Worm (Caenorhabditis elegans) whole organism, young adult: Measurements from ENCODE around the gene anmt-1.

Experiments
- D2030.7 ChIP-seq: fragments of 200-800 bp; sonication (Bioruptor generic); IDR thresholded peaks from 2 replicates; pipeline ENCODE4 v1.3.6; 2022; ENCODE audit warnings: missing genetic modification reagents, missing genetic modification characterization, missing compliant biosample characterization
- F33H1.4 ChIP-seq: fragments of 200-800 bp; sonication (Bioruptor generic); IDR thresholded peaks from 2 replicates; pipeline ENCODE4 v1.3.6; 2022; ENCODE audit warnings: missing genetic modification reagents, missing genetic modification characterization, missing compliant biosample characterization
- K12H6.12 ChIP-seq: fragments of 200-800 bp; sonication (Bioruptor generic); optimal IDR thresholded peaks from 2 replicates; lab custom pipeline; 2018; ENCODE audit warnings: mild to moderate bottlenecking, missing genetic modification characterization, missing compliant biosample characterization
- aptf-2 ChIP-seq: fragments of 200-800 bp; sonication (Bioruptor generic); conservative IDR thresholded peaks from 2 replicates; pipeline ENCODE4 v1.3.6; 2022; ENCODE audit warnings: missing genetic modification reagents, missing genetic modification characterization, missing compliant biosample characterization
- ceh-40 ChIP-seq: fragments of 200-800 bp; sonication (Bioruptor generic); IDR thresholded peaks from 2 replicates; pipeline ENCODE4 v1.3.6; 2022; ENCODE audit warnings: missing genetic modification characterization, missing compliant biosample characterization
- lin-35 ChIP-seq, 3 experiments: fragments of 150-350 bp in 2 of 3; sonication (generic microtip) in 1 of 3; optimal IDR thresholded peaks; 2 replicates each; lab custom pipeline; 2014 to 2018; ENCODE audit warnings: missing biosample characterization in 3 of 3, missing genetic modification characterization in 3 of 3, missing genetic modification reagents in 3 of 3
- madf-3 ChIP-seq: fragments of 200-800 bp; sonication (Bioruptor generic); IDR thresholded peaks from 2 replicates; pipeline ENCODE4 v1.3.6; 2022; ENCODE audit warnings: missing genetic modification reagents, missing genetic modification characterization, missing compliant biosample characterization
- repo-1 ChIP-seq: sonication (generic microtip); optimal IDR thresholded peaks from 2 replicates; lab custom pipeline; 2017; ENCODE audit warnings: mild to moderate bottlenecking, missing genetic modification characterization, missing compliant biosample characterization
- snpc-4 ChIP-seq, 5 experiments: fragments of 150-350 bp in 1 of 5; sonication (generic microtip) in 4 of 5; optimal IDR thresholded peaks; 2 replicates each; lab custom pipeline; 2014 to 2018; ENCODE audit warnings: missing genetic modification characterization in 5 of 5, missing biosample characterization in 3 of 5, antibody characterized with exemption in 2 of 5, mild to moderate bottlenecking in 2 of 5, missing compliant biosample characterization in 2 of 5, missing genotype in 2 of 5, moderate library complexity in 2 of 5, missing genetic modification reagents in 1 of 5
- unc-62 ChIP-seq: fragments of 150-350 bp; optimal IDR thresholded peaks from 2 replicates; lab custom pipeline; 2014; ENCODE audit warnings: missing biosample characterization, missing genetic modification reagents, missing genetic modification characterization

DNA sequence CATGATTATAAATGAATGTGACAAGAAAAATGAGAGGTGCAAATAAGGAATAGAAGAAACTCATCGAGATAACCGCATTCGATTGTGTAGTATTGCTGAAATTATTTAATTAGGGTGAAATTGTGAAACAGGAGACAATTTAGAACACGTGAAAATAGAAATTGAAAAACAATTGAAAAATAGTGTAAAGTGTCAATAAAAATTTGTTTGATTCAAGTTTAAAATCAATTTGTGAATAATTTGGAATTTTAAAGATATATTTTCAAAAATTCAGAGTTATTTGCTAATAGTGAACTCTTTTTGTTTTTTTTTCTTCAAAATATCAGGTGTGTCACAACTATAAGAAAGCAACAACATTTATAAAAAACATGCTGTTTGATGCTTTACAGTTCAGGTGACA is 46.7 kb downstream of the anmt-1 start, which contains the start of gene ZK370.4:
- TF ChIP-seq ceh-40 (GFP tag; lab: Robert Waterston, UW), result no peak
- no peak for TF ChIP-seq repo-1
- no peak for TF ChIP-seq F33H1.4 (GFP tag; lab: Robert Waterston, UW)
- no peak for TF ChIP-seq unc-62
- TF ChIP-seq K12H6.12 (tag; lab: Kevin White, UChicago), result no peak
- no peak for TF ChIP-seq madf-3
- no peak for TF ChIP-seq lin-35 (GFP tag; optimal IDR thresholded peaks at IDR 0.05; lab: Kevin White, UChicago)
- no peak for TF ChIP-seq D2030.7 (GFP tag; lab: Robert Waterston, UW)
- TF ChIP-seq snpc-4 (GFP tag; optimal IDR thresholded peaks at IDR 0.05; lab: Kevin White, UChicago), result no peak
- TF ChIP-seq snpc-4 (tag; optimal IDR thresholded peaks at IDR 0.05; lab: Kevin White, UChicago), result no peak
- no peak for TF ChIP-seq aptf-2 (GFP tag; lab: Robert Waterston, UW)
